Fruit fly (Drosophila melanogaster) whole organism, prepupa: ENCODE data around the gene CG32486.

Experiments
- CG10631 ChIP-seq: fragments of 200-800 bp; sonication (Bioruptor generic); optimal IDR thresholded peaks from 2 replicates; lab custom pipeline; 2016; ENCODE audit warnings: missing biosample characterization, missing genetic modification characterization
- CG10669 ChIP-seq: fragments of 200-800 bp; sonication (Bioruptor generic); optimal IDR thresholded peaks from 3 replicates; lab custom pipeline; 2018; ENCODE audit warnings: missing biosample characterization, mild to moderate bottlenecking, missing genetic modification characterization, moderate library complexity
- CG11294 ChIP-seq: fragments of 200-800 bp; sonication (Bioruptor generic); IDR thresholded peaks from 2 replicates; pipeline ENCODE4 v1.3.6; 2022; ENCODE audit warnings: missing biosample characterization, missing genetic modification characterization
- CG11762 ChIP-seq: fragments of 200-800 bp; sonication (Bioruptor generic); optimal IDR thresholded peaks from 3 replicates; lab custom pipeline; 2016; ENCODE audit warnings: missing biosample characterization, missing genetic modification characterization; ENCODE audit not compliant: insufficient read depth
- CG11902 ChIP-seq: fragments of 200-800 bp; sonication (Bioruptor generic); optimal IDR thresholded peaks from 3 replicates; lab custom pipeline; 2016; ENCODE audit warnings: missing biosample characterization, missing genetic modification characterization
- CG15336 ChIP-seq: fragments of 200-800 bp; sonication (Bioruptor generic); IDR thresholded peaks from 2 replicates; pipeline ENCODE4 v1.3.6; 2022; ENCODE audit warnings: missing biosample characterization, missing genetic modification characterization
- CG1621 ChIP-seq: fragments of 200-800 bp; sonication (Bioruptor generic); optimal IDR thresholded peaks from 3 replicates; lab custom pipeline; 2018; ENCODE audit warnings: missing biosample characterization, mild to moderate bottlenecking, missing genetic modification characterization
- CG16779 ChIP-seq: fragments of 200-800 bp; sonication (Bioruptor generic); optimal IDR thresholded peaks from 3 replicates; lab custom pipeline; 2017; ENCODE audit warnings: missing biosample characterization, mild to moderate bottlenecking, missing genetic modification characterization
- CG3032 ChIP-seq: fragments of 200-800 bp; optimal IDR thresholded peaks from 2 replicates; lab custom pipeline; 2019; ENCODE audit warnings: missing biosample characterization, mild to moderate bottlenecking, missing genetic modification characterization, moderate library complexity
- CG3919 ChIP-seq: fragments of 200-800 bp; sonication (Bioruptor generic); optimal IDR thresholded peaks from 3 replicates; lab custom pipeline; 2016; ENCODE audit warnings: missing biosample characterization, missing genetic modification characterization
- CG4318 ChIP-seq: fragments of 200-800 bp; sonication (Bioruptor generic); optimal IDR thresholded peaks from 3 replicates; lab custom pipeline; 2017; ENCODE audit warnings: missing biosample characterization, mild to moderate bottlenecking, missing genetic modification characterization
- CG6163 ChIP-seq: fragments of 200-800 bp; sonication (Bioruptor generic); IDR thresholded peaks from 3 replicates; pipeline ENCODE4 v1.3.6; 2022; ENCODE audit warnings: missing biosample characterization, missing genetic modification characterization
- CG6276 ChIP-seq: fragments of 200-800 bp; sonication (Bioruptor generic); optimal IDR thresholded peaks from 2 replicates; lab custom pipeline; 2017; ENCODE audit warnings: missing biosample characterization, mild to moderate bottlenecking, missing genetic modification characterization
- CG6792 ChIP-seq: fragments of 200-800 bp; sonication (Bioruptor generic); optimal IDR thresholded peaks from 3 replicates; lab custom pipeline; 2016; ENCODE audit warnings: missing biosample characterization, missing genetic modification characterization
- CG6808 ChIP-seq: fragments of 200-800 bp; sonication (Bioruptor generic); optimal IDR thresholded peaks from 3 replicates; lab custom pipeline; 2017; ENCODE audit warnings: missing biosample characterization, missing genetic modification characterization, mild to moderate bottlenecking, moderate library complexity, missing genetic modification reagents
- CG6854 ChIP-seq: fragments of 200-800 bp; sonication (Bioruptor generic); optimal IDR thresholded peaks from 2 replicates; lab custom pipeline; 2017; ENCODE audit warnings: missing biosample characterization, mild to moderate bottlenecking, missing genetic modification characterization
- CG7368 ChIP-seq: fragments of 200-800 bp; sonication (Bioruptor generic); optimal IDR thresholded peaks from 3 replicates; lab custom pipeline; 2016; ENCODE audit warnings: missing biosample characterization, missing genetic modification characterization
- CG8319 ChIP-seq: fragments of 200-800 bp; sonication (Bioruptor generic); optimal IDR thresholded peaks from 3 replicates; lab custom pipeline; 2016; ENCODE audit warnings: missing biosample characterization, missing genetic modification characterization
- CG8632 ChIP-seq: fragments of 200-800 bp; sonication (Bioruptor generic); optimal IDR thresholded peaks from 3 replicates; lab custom pipeline; 2016; ENCODE audit warnings: missing biosample characterization, missing genetic modification characterization
- CG9139 ChIP-seq: fragments of 200-800 bp; sonication (Bioruptor generic); optimal IDR thresholded peaks from 3 replicates; lab custom pipeline; 2017; ENCODE audit warnings: missing biosample characterization, mild to moderate bottlenecking, missing genetic modification characterization
- Eip75B ChIP-seq: fragments of 200-800 bp; sonication (Bioruptor generic); optimal IDR thresholded peaks from 3 replicates; lab custom pipeline; 2016; ENCODE audit warnings: missing biosample characterization, missing genetic modification characterization
- Eip78C ChIP-seq: fragments of 200-800 bp; sonication (Bioruptor generic); peaks from one replicate; lab custom pipeline; 2016; ENCODE audit warnings: missing biosample characterization, missing genetic modification characterization
- Eip93F ChIP-seq: fragments of 200-800 bp; sonication (Bioruptor generic); optimal IDR thresholded peaks from 2 replicates; lab custom pipeline; 2016; ENCODE audit warnings: missing biosample characterization, mild to moderate bottlenecking, missing genetic modification characterization
- Ets96B ChIP-seq: fragments of 200-800 bp; optimal IDR thresholded peaks from 2 replicates; lab custom pipeline; 2019; ENCODE audit warnings: missing biosample characterization, mild to moderate bottlenecking, missing genetic modification characterization, moderate library complexity
- Gug ChIP-seq: fragments of 200-800 bp; sonication (Bioruptor generic); IDR thresholded peaks from 2 replicates; pipeline ENCODE4 v1.3.6; 2022; ENCODE audit warnings: missing biosample characterization, missing genetic modification characterization
- Hr38 ChIP-seq: sonication (Bioruptor generic); optimal IDR thresholded peaks from 2 replicates; lab custom pipeline; 2016; ENCODE audit warnings: missing biosample characterization, missing genetic modification characterization
- Hr39 ChIP-seq: fragments of 200-800 bp; sonication (Bioruptor generic); optimal IDR thresholded peaks from 2 replicates; lab custom pipeline; 2016; ENCODE audit warnings: missing biosample characterization, missing genetic modification characterization
- Lpt ChIP-seq: fragments of 200-800 bp; sonication (Bioruptor generic); optimal IDR thresholded peaks from 3 replicates; lab custom pipeline; 2016; ENCODE audit warnings: missing biosample characterization, missing genetic modification characterization
- Met ChIP-seq: fragments of 200-800 bp; sonication (Bioruptor generic); optimal IDR thresholded peaks from 3 replicates; lab custom pipeline; 2016; ENCODE audit warnings: missing biosample characterization, missing genetic modification characterization
- OdsH ChIP-seq: fragments of 200-800 bp; sonication (Bioruptor generic); optimal IDR thresholded peaks from 3 replicates; lab custom pipeline; 2016; ENCODE audit warnings: missing biosample characterization, missing genetic modification characterization
- Smox ChIP-seq: fragments of 200-800 bp; sonication (Bioruptor generic); optimal IDR thresholded peaks from 3 replicates; lab custom pipeline; 2016; ENCODE audit warnings: missing biosample characterization, missing genetic modification characterization
- Sox14 ChIP-seq: fragments of 200-800 bp; sonication (Bioruptor generic); optimal IDR thresholded peaks from 3 replicates; lab custom pipeline; 2016; ENCODE audit warnings: missing biosample characterization, missing genetic modification characterization
- Sox15 ChIP-seq: fragments of 200-800 bp; sonication (Bioruptor generic); optimal IDR thresholded peaks from 3 replicates; lab custom pipeline; 2016; ENCODE audit warnings: missing biosample characterization, missing genetic modification characterization
- achi ChIP-seq: fragments of 200-800 bp; sonication (Bioruptor generic); optimal IDR thresholded peaks from 3 replicates; lab custom pipeline; 2016; ENCODE audit warnings: missing biosample characterization, missing genetic modification characterization
- acj6 ChIP-seq: fragments of 200-800 bp; sonication (Bioruptor generic); optimal IDR thresholded peaks from 3 replicates; lab custom pipeline; 2016; ENCODE audit warnings: missing biosample characterization, missing genetic modification characterization
- cyc ChIP-seq: fragments of 200-800 bp; sonication (Bioruptor generic); optimal IDR thresholded peaks from 3 replicates; lab custom pipeline; 2016; ENCODE audit warnings: missing biosample characterization, missing genetic modification characterization
- dac ChIP-seq: fragments of 200-800 bp; sonication (Bioruptor generic); optimal IDR thresholded peaks from 2 replicates; lab custom pipeline; 2017; ENCODE audit warnings: missing biosample characterization, mild to moderate bottlenecking, missing genetic modification characterization
- eg ChIP-seq: fragments of 200-800 bp; sonication (Bioruptor generic); IDR thresholded peaks from 3 replicates; pipeline ENCODE4 v1.3.6; 2022; ENCODE audit warnings: missing biosample characterization, missing genetic modification characterization
- esn ChIP-seq: fragments of 200-800 bp; sonication (Bioruptor generic); optimal IDR thresholded peaks from 2 replicates; lab custom pipeline; 2016; ENCODE audit warnings: missing biosample characterization, mild to moderate bottlenecking, missing genetic modification characterization, moderate library complexity
- fd59A ChIP-seq: fragments of 200-800 bp; sonication (Bioruptor generic); optimal IDR thresholded peaks from 2 replicates; lab custom pipeline; 2017; ENCODE audit warnings: missing biosample characterization, mild to moderate bottlenecking, missing genetic modification characterization, missing genetic modification reagents
- fkh ChIP-seq: fragments of 200-800 bp; sonication (Bioruptor generic); optimal IDR thresholded peaks from 3 replicates; lab custom pipeline; 2017; ENCODE audit warnings: missing biosample characterization, mild to moderate bottlenecking, missing genetic modification characterization, moderate library complexity
- lz ChIP-seq: fragments of 200-800 bp; sonication (Bioruptor generic); optimal IDR thresholded peaks from 3 replicates; lab custom pipeline; 2016; ENCODE audit warnings: missing biosample characterization, missing genetic modification characterization
- net ChIP-seq: fragments of 200-800 bp; sonication (Bioruptor generic); optimal IDR thresholded peaks from 3 replicates; lab custom pipeline; 2016; ENCODE audit warnings: missing biosample characterization, missing genetic modification characterization
- pdm3 ChIP-seq: fragments of 200-800 bp; sonication (Bioruptor generic); optimal IDR thresholded peaks from 3 replicates; lab custom pipeline; 2016; ENCODE audit warnings: missing biosample characterization, missing genetic modification characterization
- salr ChIP-seq, 2 experiments: fragments of 200-800 bp; sonication (Bioruptor generic); optimal IDR thresholded peaks; 3 replicates each; lab custom pipeline; 2016 to 2018; ENCODE audit warnings: missing biosample characterization in 2 of 2, missing genetic modification characterization in 2 of 2, mild to moderate bottlenecking in 1 of 2
- spab ChIP-seq: fragments of 200-800 bp; sonication (Bioruptor generic); optimal IDR thresholded peaks from 2 replicates; lab custom pipeline; 2017; ENCODE audit warnings: missing biosample characterization, mild to moderate bottlenecking, missing genetic modification characterization, missing genetic modification reagents
- ss ChIP-seq, 2 experiments: fragments of 200-800 bp; sonication (Bioruptor generic); optimal IDR thresholded peaks; 2 replicates in 1 of 2; 3 replicates in 1 of 2; lab custom pipeline; 2017 to 2018; ENCODE audit warnings: mild to moderate bottlenecking in 2 of 2, missing biosample characterization in 2 of 2, missing genetic modification characterization in 2 of 2, moderate library complexity in 1 of 2
- svp ChIP-seq: fragments of 200-800 bp; sonication (Bioruptor generic); peaks from one replicate; lab custom pipeline; 2016; ENCODE audit warnings: missing biosample characterization, missing genetic modification characterization
- topi ChIP-seq: fragments of 200-800 bp; sonication (Bioruptor generic); optimal IDR thresholded peaks from 3 replicates; lab custom pipeline; 2016; ENCODE audit warnings: missing biosample characterization, missing genetic modification characterization
- vri ChIP-seq: fragments of 200-800 bp; sonication (Bioruptor generic); optimal IDR thresholded peaks from 3 replicates; lab custom pipeline; 2016; ENCODE audit warnings: missing biosample characterization, mild to moderate bottlenecking, missing genetic modification characterization

CG32486 gene

DNA sequence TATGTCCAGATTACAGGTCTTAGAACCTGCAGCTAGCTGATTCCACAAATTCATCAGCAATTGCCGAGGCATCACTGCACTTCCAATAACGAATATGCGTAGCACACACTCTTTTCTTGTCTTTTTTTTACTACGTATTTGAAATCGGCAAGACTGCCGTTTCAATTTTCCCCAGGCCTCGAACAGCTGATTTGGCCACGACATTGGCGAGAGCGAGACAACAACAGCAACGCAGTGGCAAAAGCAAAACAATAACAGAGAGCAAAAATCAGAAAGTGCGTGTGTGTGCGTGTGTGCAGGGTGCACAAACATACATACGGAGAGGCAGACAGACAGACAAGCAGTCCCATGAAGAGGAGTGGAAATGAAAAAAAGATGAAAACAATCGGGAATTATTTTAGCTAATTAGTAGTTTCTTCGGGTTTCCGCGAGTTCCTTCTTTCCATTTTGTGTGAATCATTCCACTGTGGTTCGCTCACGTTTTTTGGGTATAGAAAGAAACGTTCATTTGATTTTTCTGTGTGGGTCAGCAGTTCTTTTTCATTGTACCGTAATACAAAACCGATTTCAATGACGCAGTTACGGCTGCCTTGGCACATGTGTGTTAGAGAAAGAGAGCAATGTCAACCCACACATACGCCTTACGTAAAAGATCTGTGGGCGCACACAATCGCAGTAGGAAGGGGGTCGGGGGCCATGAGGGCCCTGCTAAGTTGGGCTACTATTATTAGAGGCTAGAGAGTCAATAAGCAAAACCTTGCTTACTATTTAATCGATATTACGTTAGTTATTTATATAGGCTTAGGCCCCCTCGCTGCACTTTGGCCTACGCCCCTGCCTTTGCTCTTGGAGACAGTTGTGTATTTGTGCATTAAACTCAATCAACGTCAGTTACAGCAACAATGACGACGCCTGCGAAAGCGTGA is 10.3 kb downstream of the CG32486 start:
- TF ChIP-seq Hr39 (GFP tag; lab: Kevin White, UChicago) (peak; percentile 100), pdm3 (peak; percentile 100), CG3919 (GFP tag; lab: Kevin White, UChicago) (peak; percentile 100), CG16779 (tag; lab: Kevin White, UChicago) (peak; percentile 98), CG6808 (GFP tag; lab: Kevin White, UChicago) (peak; percentile 97), fkh (GFP tag; lab: Kevin White, UChicago) (peak; percentile 96), CG11762 (GFP tag; lab: Kevin White, UChicago) (peak; percentile 99), Eip75B (GFP tag; lab: Kevin White, UChicago) (peak; percentile 100), Smox (peak; percentile 100), CG10631 (GFP tag; lab: Kevin White, UChicago) (peak; percentile 100), Eip78C (peak; percentile 100), achi (peak; percentile 99), CG15336 (GFP tag; lab: Robert Waterston, UW) (peak; percentile 100), Sox14 (GFP tag; lab: Kevin White, UChicago) (peak; percentile 100), OdsH (GFP tag; lab: Kevin White, UChicago) (peak; percentile 100), fd59A (GFP tag; lab: Kevin White, UChicago) (peak; percentile 99), salr (GFP tag; optimal IDR thresholded peaks at IDR 0.05; lab: Kevin White, UChicago) (peak; percentile 99), Hr38 (GFP tag; lab: Kevin White, UChicago) (peak; percentile 99), cyc (peak; percentile 100), CG6854 (peak; percentile 98), CG11902 (GFP tag; lab: Kevin White, UChicago) (peak; percentile 100), CG6163 (GFP tag; lab: Robert Waterston, UW) (peak; percentile 100), CG6792 (peak; percentile 100), CG10669 (GFP tag; lab: Kevin White, UChicago) (peak; percentile 99), CG11294 (GFP tag; lab: Robert Waterston, UW) (peak; percentile 100), topi (peak; percentile 100), lz (GFP tag; lab: Kevin White, UChicago) (peak; percentile 100), acj6 (GFP tag; lab: Kevin White, UChicago) (peak; percentile 100), Eip93F (GFP tag; lab: Kevin White, UChicago) (peak; percentile 99), Ets96B (peak; percentile 99), esn (peak; percentile 100), CG8632 (GFP tag; lab: Kevin White, UChicago) (peak; percentile 100), net (GFP tag; lab: Kevin White, UChicago) (peak; percentile 100), CG3032 (peak; percentile 99), CG4318 (GFP tag; lab: Kevin White, UChicago) (peak; percentile 100), CG1621 (tag; lab: Kevin White, UChicago) (peak; percentile 99), CG8319 (GFP tag; lab: Kevin White, UChicago) (peak; percentile 100), Gug (peak; percentile 100), spab (GFP tag; lab: Kevin White, UChicago) (peak; percentile 99), svp (GFP tag; lab: Kevin White, UChicago) (peak; percentile 100), CG7368 (GFP tag; lab: Kevin White, UChicago) (peak; percentile 100), vri (peak; percentile 100), eg (GFP tag; lab: Robert Waterston, UW) (peak; percentile 100), ss (GFP tag; optimal IDR thresholded peaks at IDR 0.05; lab: Kevin White, UChicago) (peak; percentile 94 to 97), CG9139 (GFP tag; lab: Kevin White, UChicago) (peak; percentile 95), Met (GFP tag; lab: Kevin White, UChicago) (peak; percentile 100), dac (GFP tag; lab: Kevin White, UChicago) (peak; percentile 99), Sox15 (GFP tag; lab: Kevin White, UChicago) (peak; percentile 100), CG6276 (GFP tag; lab: Kevin White, UChicago) (peak; percentile 99), Lpt (GFP tag; lab: Kevin White, UChicago) (peak; percentile 99)
